Fruit fly (Drosophila melanogaster): ENCODE measurements around the gene Marcal1.

Marcal1 gene

DNA sequence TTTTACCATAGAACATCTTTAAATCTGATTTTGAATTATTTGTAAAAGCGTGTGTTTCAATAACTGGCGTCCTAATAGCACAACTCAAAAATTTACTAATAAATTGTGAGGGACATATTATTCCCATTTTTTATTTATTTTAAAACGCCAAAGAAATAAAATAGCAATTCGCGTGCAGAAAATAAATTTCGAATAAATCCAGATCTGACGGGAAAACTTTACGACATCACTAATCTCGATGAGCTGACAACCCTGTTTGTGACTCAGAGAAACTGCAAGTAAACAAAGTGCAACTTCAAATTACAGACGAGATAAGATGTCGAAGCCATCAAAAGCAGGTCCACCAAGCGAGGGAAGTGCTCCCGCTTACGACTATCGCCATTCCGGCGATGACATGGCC is 10.1 kb downstream of the Marcal1 start, which contains the start of gene CG34125 (continued):
- TF ChIP-seq gsb-n (tag; optimal IDR thresholded peaks at IDR 0.05) (no peak), Hand (GFP tag; optimal IDR thresholded peaks at IDR 0.05) (no peak), stwl (tag; optimal IDR thresholded peaks at IDR 0.05) (no peak), gfzf (GFP tag; optimal IDR thresholded peaks at IDR 0.05) (no peak), bbx (GFP tag; IDR thresholded peaks at IDR 0.05; ENCODE audit: partially characterized antibody) (no peak), CG6854 (GFP tag; optimal IDR thresholded peaks at IDR 0.05) (no peak), H2.0 (GFP tag; IDR thresholded peaks at IDR 0.05) (no peak), E2f2 (GFP tag; IDR thresholded peaks at IDR 0.05) (0 out of 2 replicates have a peak, but pooled peaks have one; percentile 22), CG9727 (GFP tag; optimal IDR thresholded peaks at IDR 0.05) (no peak), CG14014 (GFP tag; IDR thresholded peaks at IDR 0.05) (0 out of 2 replicates have a peak, but pooled peaks have one; percentile 11), Camta (GFP tag; optimal IDR thresholded peaks at IDR 0.05) (peak; percentile 16), CG5953 (GFP tag; IDR thresholded peaks at IDR 0.05) (no peak), CG10267 (tag; optimal IDR thresholded peaks at IDR 0.05) (no peak), CG13624 (GFP tag; optimal IDR thresholded peaks at IDR 0.05) (peak; percentile 5), mam (GFP tag; optimal IDR thresholded peaks at IDR 0.05) (peak; percentile 14), MBD-R2 (GFP tag; IDR thresholded peaks at IDR 0.05) (peak; percentile 82), Oli (tag; optimal IDR thresholded peaks at IDR 0.05) (no peak), CG9817 (tag; optimal IDR thresholded peaks at IDR 0.05) (no peak), MESR4 (GFP tag; optimal IDR thresholded peaks at IDR 0.05) (peak; percentile 13), Neu2 (GFP tag; optimal IDR thresholded peaks at IDR 0.05; ENCODE audit: borderline replicate concordance) (no peak), run (tag; optimal IDR thresholded peaks at IDR 0.05) (no peak), kay (GFP tag; optimal IDR thresholded peaks at IDR 0.05) (peak; percentile 97), B-H1 (GFP tag; IDR thresholded peaks at IDR 0.05) (no peak), lilli (GFP tag; optimal IDR thresholded peaks at IDR 0.05) (no peak), D19A (tag; optimal IDR thresholded peaks at IDR 0.05) (no peak), CG9215 (GFP tag; IDR thresholded peaks at IDR 0.05) (no peak), sens (GFP tag) (no peak), Xrp1 (GFP tag; IDR thresholded peaks at IDR 0.05) (peak; percentile 34; the same call in 1 of the 2 replicates), Dp (GFP tag; optimal IDR thresholded peaks at IDR 0.05) (no peak), CG16779 (GFP tag; IDR thresholded peaks at IDR 0.05) (no peak), pita (GFP tag; optimal IDR thresholded peaks at IDR 0.05) (no peak), CG3847 (GFP tag; IDR thresholded peaks at IDR 0.05) (peak; percentile 26; the same call in 1 of the 2 replicates), CG10959 (GFP tag; IDR thresholded peaks at IDR 0.05) (no peak), az2 (GFP tag; optimal IDR thresholded peaks at IDR 0.05) (peak; percentile 6), Fer2 (tag; optimal IDR thresholded peaks at IDR 0.05) (no peak), CG8281 (tag; optimal IDR thresholded peaks at IDR 0.05) (no peak), CG15073 (GFP tag; optimal IDR thresholded peaks at IDR 0.05) (no peak), en (GFP tag; optimal IDR thresholded peaks at IDR 0.05) (no peak), zfh1 (GFP tag; IDR thresholded peaks at IDR 0.05) (peak; percentile 20; the same call in 1 of the 3 replicates), CG3995 (GFP tag; optimal IDR thresholded peaks at IDR 0.05) (peak; percentile 53), YL-1 (GFP tag; optimal IDR thresholded peaks at IDR 0.05) (no peak), Ets65A (GFP tag) (peak; percentile 82), CG17328 (GFP tag; IDR thresholded peaks at IDR 0.05) (no peak), Atf-2 (GFP tag; optimal IDR thresholded peaks at IDR 0.05) (no peak), slbo (GFP tag; IDR thresholded peaks at IDR 0.05) (peak; percentile 32; the same call in 1 of the 2 replicates), odd (GFP tag; optimal IDR thresholded peaks at IDR 0.05) (no peak), Sox102F (GFP tag; optimal IDR thresholded peaks at IDR 0.05) (no peak), fu2 (GFP tag; optimal IDR thresholded peaks at IDR 0.05) (no peak), Dek (tag; optimal IDR thresholded peaks at IDR 0.05) (no peak), CG8290 (GFP tag; optimal IDR thresholded peaks at IDR 0.05) (no peak), CG8290 (tag; optimal IDR thresholded peaks at IDR 0.05) (no peak), nmo (GFP tag; optimal IDR thresholded peaks at IDR 0.05) (no peak), CG4424 (GFP tag; optimal IDR thresholded peaks at IDR 0.05) (no peak)

All from whole organism, embryonic.